Worm (Caenorhabditis elegans) whole organism, L4 larva: ENCODE data around the gene C14H10.3.

Experiments
- T20F7.1 ChIP-seq: fragments of 200-800 bp; sonication (Bioruptor generic); optimal IDR thresholded peaks from 2 replicates; lab custom pipeline; 2018; ENCODE audit warnings: mild to moderate bottlenecking, missing genetic modification characterization, missing compliant biosample characterization
- T26A8.4 ChIP-seq: fragments of 200-800 bp; sonication (Bioruptor generic); IDR thresholded peaks from 2 replicates; pipeline ENCODE4 v1.3.6; 2022; ENCODE audit warnings: missing genetic modification characterization, missing compliant biosample characterization
- Y48G9A.11 ChIP-seq: fragments of 200-800 bp; sonication (Bioruptor generic); IDR thresholded peaks from 2 replicates; pipeline ENCODE4 v1.3.6; 2022; ENCODE audit warnings: missing genetic modification reagents, missing genetic modification characterization, missing compliant biosample characterization
- aha-1 ChIP-seq: fragments of 150-350 bp; peaks from one replicate; lab custom pipeline; 2014; ENCODE audit warnings: missing biosample characterization, missing genetic modification characterization
- arid-1 ChIP-seq: fragments of 200-800 bp; sonication (Bioruptor generic); conservative IDR thresholded peaks from 2 replicates; pipeline ENCODE4 v1.3.6; 2022; ENCODE audit warnings: missing genetic modification reagents, missing genetic modification characterization, missing compliant biosample characterization
- ceh-32 ChIP-seq: sonication (generic microtip); optimal IDR thresholded peaks from 2 replicates; lab custom pipeline; 2016; ENCODE audit warnings: mild to moderate bottlenecking, missing genetic modification characterization, missing compliant biosample characterization; ENCODE audit not compliant: poor library complexity
- ceh-82 ChIP-seq: sonication (generic microtip); optimal IDR thresholded peaks from 2 replicates; lab custom pipeline; 2017; ENCODE audit warnings: missing biosample characterization, missing genetic modification characterization
- daf-16 ChIP-seq, 3 experiments: sonication (generic microtip); optimal IDR thresholded peaks; 2 replicates each; lab custom pipeline; 2016 to 2017; ENCODE audit warnings: missing genetic modification characterization in 3 of 3, missing genetic modification reagents in 3 of 3, mild to moderate bottlenecking in 2 of 3, missing compliant biosample characterization in 2 of 3, missing biosample characterization in 1 of 3, moderate library complexity in 1 of 3
- dmd-8 ChIP-seq: fragments of 200-800 bp; sonication (Bioruptor generic); IDR thresholded peaks from 2 replicates; pipeline ENCODE4 v1.3.6; 2022; ENCODE audit warnings: missing genetic modification characterization, missing compliant biosample characterization
- dmd-9 ChIP-seq: fragments of 200-800 bp; sonication (Bioruptor generic); IDR thresholded peaks from 2 replicates; pipeline ENCODE4 v1.3.6; 2022; ENCODE audit warnings: missing genetic modification reagents, missing genetic modification characterization, missing compliant biosample characterization
- egl-27 ChIP-seq: sonication (generic microtip); optimal IDR thresholded peaks from 3 replicates; lab custom pipeline; 2017; ENCODE audit warnings: missing biosample characterization, missing genetic modification reagents, missing genetic modification characterization
- hlh-11 ChIP-seq: fragments of 200-800 bp; sonication (Bioruptor generic); optimal IDR thresholded peaks from 2 replicates; lab custom pipeline; 2018; ENCODE audit warnings: mild to moderate bottlenecking, missing genetic modification characterization, missing compliant biosample characterization
- hlh-30 ChIP-seq: sonication (generic microtip); optimal IDR thresholded peaks from 2 replicates; lab custom pipeline; 2017; ENCODE audit warnings: antibody characterized with exemption, mild to moderate bottlenecking, missing genetic modification characterization, missing compliant biosample characterization; ENCODE audit not compliant: insufficient read depth
- jun-1 ChIP-seq: fragments of 150-350 bp; optimal IDR thresholded peaks from 2 replicates; lab custom pipeline; 2014; ENCODE audit warnings: missing biosample characterization, missing genetic modification reagents, missing genetic modification characterization
- lim-7 ChIP-seq: fragments of 200-800 bp; sonication (Bioruptor generic); IDR thresholded peaks from 2 replicates; pipeline ENCODE4 v1.3.6; 2022; ENCODE audit warnings: missing genetic modification characterization, missing compliant biosample characterization
- mxl-2 ChIP-seq: fragments of 200-800 bp; sonication (Bioruptor generic); conservative IDR thresholded peaks from 2 replicates; pipeline ENCODE4 v1.3.6; 2022; ENCODE audit warnings: missing genetic modification reagents, missing genetic modification characterization, missing compliant biosample characterization
- mxl-3 ChIP-seq: fragments of 200-800 bp; sonication (Bioruptor generic); optimal IDR thresholded peaks from 2 replicates; lab custom pipeline; 2018; ENCODE audit warnings: mild to moderate bottlenecking, missing genetic modification characterization, missing compliant biosample characterization
- nhr-10 ChIP-seq: fragments of 150-350 bp; optimal IDR thresholded peaks from 2 replicates; lab custom pipeline; 2014; ENCODE audit warnings: missing biosample characterization, missing genetic modification characterization
- nhr-111 ChIP-seq: fragments of 200-800 bp; sonication (Bioruptor generic); optimal IDR thresholded peaks from 2 replicates; lab custom pipeline; 2018; ENCODE audit warnings: mild to moderate bottlenecking, missing genetic modification characterization, missing compliant biosample characterization
- nhr-41 ChIP-seq: fragments of 200-800 bp; sonication (Bioruptor generic); IDR thresholded peaks from 2 replicates; pipeline ENCODE4 v1.3.6; 2022; ENCODE audit warnings: missing genetic modification reagents, missing genetic modification characterization, missing compliant biosample characterization
- nhr-42 ChIP-seq: fragments of 200-800 bp; sonication (Bioruptor generic); IDR thresholded peaks from 2 replicates; pipeline ENCODE4 v1.3.6; 2022; ENCODE audit warnings: missing genetic modification characterization, missing compliant biosample characterization
- nhr-48 ChIP-seq: sonication (generic microtip); optimal IDR thresholded peaks from 2 replicates; lab custom pipeline; 2016; ENCODE audit warnings: mild to moderate bottlenecking, missing genetic modification characterization, missing compliant biosample characterization
- nhr-6 ChIP-seq: fragments of 150-350 bp; optimal IDR thresholded peaks from 2 replicates; lab custom pipeline; 2014; ENCODE audit warnings: missing biosample characterization, missing genetic modification characterization
- php-3 ChIP-seq: fragments of 200-800 bp; sonication (Bioruptor generic); IDR thresholded peaks from 2 replicates; pipeline ENCODE4 v1.3.6; 2022; ENCODE audit warnings: missing genetic modification reagents, missing genetic modification characterization, missing compliant biosample characterization
- rbr-2 ChIP-seq: sonication (generic microtip); optimal IDR thresholded peaks from 2 replicates; lab custom pipeline; 2016; ENCODE audit warnings: missing genotype, missing genetic modification characterization, missing compliant biosample characterization
- sdz-12 ChIP-seq: fragments of 200-800 bp; sonication (Bioruptor generic); optimal IDR thresholded peaks from 2 replicates; lab custom pipeline; 2018; ENCODE audit warnings: mild to moderate bottlenecking, missing genetic modification characterization, missing compliant biosample characterization
- snpc-4 ChIP-seq: fragments of 150-350 bp; optimal IDR thresholded peaks from 2 replicates; lab custom pipeline; 2014; ENCODE audit warnings: missing biosample characterization, missing genetic modification characterization
- spr-3 ChIP-seq: fragments of 200-800 bp; sonication (Bioruptor generic); optimal IDR thresholded peaks from 2 replicates; lab custom pipeline; 2018; ENCODE audit warnings: mild to moderate bottlenecking, missing genetic modification characterization, missing compliant biosample characterization
- tag-97 ChIP-seq: fragments of 200-800 bp; sonication (Bioruptor generic); IDR thresholded peaks from 2 replicates; pipeline ENCODE4 v1.3.6; 2022; ENCODE audit warnings: missing genetic modification characterization, missing compliant biosample characterization
- vab-7 ChIP-seq: fragments of 200-800 bp; sonication (Bioruptor generic); IDR thresholded peaks from 2 replicates; pipeline ENCODE4 v1.3.6; 2022; ENCODE audit warnings: missing genetic modification reagents, missing genetic modification characterization, missing compliant biosample characterization

The C14H10.3 gene

DNA sequence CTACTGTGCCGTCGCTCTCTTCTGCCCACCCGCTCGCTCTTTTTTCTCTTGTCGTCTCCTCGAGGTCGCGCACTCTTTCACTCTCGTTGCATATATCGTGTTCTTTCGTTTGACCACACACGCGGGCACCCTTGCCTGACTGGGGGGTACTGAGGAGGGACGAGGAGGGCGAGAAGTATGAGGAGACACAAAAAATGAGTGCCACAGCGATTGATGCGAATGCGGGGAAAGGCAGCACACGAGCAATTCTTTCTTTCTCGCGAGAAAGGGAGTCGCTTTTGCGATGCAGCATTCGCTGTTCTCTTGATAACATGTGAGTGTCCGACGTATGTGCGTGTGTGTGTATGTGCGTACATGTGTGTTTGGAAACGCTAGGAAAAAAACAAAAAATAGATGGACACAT, 39.4 kb downstream of the C14H10.3 start (continued):
- TF ChIP-seq hlh-30 (peak; percentile 95), snpc-4 (tag; lab: Kevin White, UChicago) (no peak), spr-3 (GFP tag; lab: Kevin White, UChicago) (no peak), jun-1 (tag; lab: Kevin White, UChicago) (peak; percentile 13), php-3 (GFP tag; lab: Robert Waterston, UW) (no peak), ceh-82 (no peak), nhr-42 (GFP tag; lab: Robert Waterston, UW) (peak; percentile 55; the same call in 1 of the 2 replicates), nhr-111 (GFP tag; lab: Kevin White, UChicago) (no peak), tag-97 (no peak), dmd-8 (GFP tag; lab: Robert Waterston, UW) (no peak), nhr-6 (peak; percentile 31), Y48G9A.11 (no peak), nhr-10 (tag; lab: Kevin White, UChicago) (peak; percentile 29), lim-7 (GFP tag; lab: Robert Waterston, UW) (no peak)
- TF ChIP-seq, all 104 proteins: peak for 50

DNA sequence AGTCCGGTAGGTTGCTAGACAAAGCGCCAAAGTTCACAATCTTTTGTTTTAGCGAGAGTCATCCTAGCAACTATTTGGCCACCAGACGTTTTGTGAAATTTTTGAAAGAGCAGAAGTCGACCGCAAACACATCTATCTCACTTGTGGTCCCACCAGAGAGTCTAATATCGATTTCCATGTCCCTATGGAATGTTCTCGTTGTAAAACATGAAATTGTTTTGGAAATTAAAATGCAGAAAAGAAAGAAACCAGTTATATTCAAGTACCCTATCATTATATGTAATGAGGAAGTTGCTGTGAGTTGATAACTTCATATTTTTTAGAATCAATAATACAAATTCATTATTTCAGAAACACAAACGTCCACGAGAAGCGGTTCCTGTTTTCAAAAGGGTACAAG, 43.2 kb downstream of the C14H10.3 start:
- TF ChIP-seq sdz-12 (GFP tag; lab: Kevin White, UChicago): no peak
- peak; percentile 90 for TF ChIP-seq aha-1
- no peak for TF ChIP-seq php-3 (GFP tag; lab: Robert Waterston, UW)
- no peak for TF ChIP-seq T20F7.1 (GFP tag; lab: Kevin White, UChicago)
- TF ChIP-seq mxl-2 (GFP tag; lab: Robert Waterston, UW): no peak
- no peak for TF ChIP-seq ceh-32 (tag; lab: Kevin White, UChicago)
- no peak for TF ChIP-seq nhr-41

DNA sequence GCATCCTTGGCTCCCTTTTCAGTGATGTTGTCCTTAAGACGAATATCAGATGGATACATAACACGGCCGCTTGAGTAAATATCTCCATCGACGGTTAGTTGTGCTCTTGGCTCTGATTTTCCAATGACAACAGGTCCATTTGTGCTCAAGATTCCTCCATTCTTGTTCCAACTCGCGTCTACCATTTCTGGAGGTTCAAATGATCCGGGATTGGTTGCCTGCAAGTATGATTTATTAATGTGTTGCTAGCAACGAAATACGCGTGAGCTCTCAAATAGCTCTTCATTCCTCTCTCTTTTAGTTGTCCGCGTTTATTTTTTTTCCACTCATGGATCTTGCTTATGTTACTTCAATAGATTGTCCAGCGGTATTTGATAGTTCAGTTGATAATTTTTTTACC, 44.2 kb downstream of the C14H10.3 start, which contains the start of gene arrd-28:
arrd-28 (plus strand) TSS at position 301 of the 400 bp plus-strand sequence.
- TF ChIP-seq php-3 (GFP tag; lab: Robert Waterston, UW) (0 out of 2 replicates have a peak, but pooled peaks have one; percentile 24), dmd-9 (GFP tag; lab: Robert Waterston, UW) (no peak)

DNA sequence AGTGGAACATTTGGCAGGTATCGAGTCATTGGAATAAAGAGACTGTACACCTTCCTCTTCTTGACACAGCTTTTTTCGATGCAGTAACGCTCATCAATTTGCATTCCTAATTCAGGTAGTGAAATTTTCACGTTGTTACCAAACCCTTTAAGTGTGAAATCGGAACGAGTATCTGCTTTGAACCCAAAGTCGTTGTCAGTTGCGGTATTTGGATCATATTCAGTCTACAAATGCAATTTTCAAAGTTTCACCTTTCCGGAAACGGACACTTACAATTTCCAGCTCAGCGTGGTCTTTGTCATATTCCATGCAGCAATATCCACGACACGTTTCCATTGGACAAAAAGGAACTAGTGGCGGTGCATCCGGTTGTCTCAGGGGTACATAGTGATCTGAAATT, 45.3 kb downstream of the C14H10.3 start:
- TF ChIP-seq arid-1 (GFP tag; lab: Robert Waterston, UW) (no peak), aha-1 (peak; percentile 93)

DNA sequence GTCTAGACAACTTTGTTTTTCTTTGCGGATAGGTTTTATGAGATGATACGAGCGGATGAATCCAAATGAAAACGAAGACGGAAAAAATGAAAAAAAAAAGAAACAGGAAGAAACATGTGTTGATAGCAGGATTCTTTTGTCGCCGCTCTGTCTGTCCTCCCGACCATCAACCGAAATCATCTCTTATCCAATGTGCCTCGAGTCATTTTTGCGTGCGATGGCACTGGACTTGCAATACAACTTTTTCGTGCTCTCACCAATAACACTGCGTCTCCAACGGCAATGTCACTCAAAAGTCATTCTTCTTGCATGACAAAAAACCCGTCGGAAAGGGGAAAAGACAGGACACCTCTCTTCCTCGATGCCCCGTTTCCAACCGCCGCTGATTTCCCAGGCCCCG, 51.6 kb downstream of the C14H10.3 start, which contains the start of gene ncs-4:
ncs-4 (plus strand) TSS at position 227 of the 400 bp plus-strand sequence.
- TF ChIP-seq daf-16 (GFP tag; optimal IDR thresholded peaks at IDR 0.05; lab: Kevin White, UChicago) (peak in 1 of 2 experiments; percentile 65), daf-16 (tag; optimal IDR thresholded peaks at IDR 0.05; lab: Kevin White, UChicago) (no peak), nhr-48 (tag; lab: Kevin White, UChicago) (no peak), hlh-11 (tag; lab: Kevin White, UChicago) (peak; percentile 37)

DNA sequence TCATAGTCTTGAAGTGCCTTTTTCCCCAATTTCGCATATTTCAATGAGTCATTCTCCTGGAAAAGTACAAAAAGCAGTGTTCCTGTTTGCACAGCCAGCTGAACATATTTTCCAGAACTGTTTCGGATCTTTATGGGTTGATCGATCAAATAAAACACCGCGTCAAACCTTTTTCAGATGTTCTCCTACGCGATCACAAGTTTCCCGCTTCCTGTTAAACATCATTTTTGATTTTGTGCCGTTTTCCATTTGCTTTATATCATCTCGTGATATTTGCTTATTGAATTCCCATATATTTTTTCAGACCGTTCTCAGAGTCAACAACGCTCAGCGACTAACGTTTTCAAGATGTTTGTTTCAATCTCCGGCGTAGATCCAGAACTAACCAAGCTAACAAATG, 53.3 kb downstream of the C14H10.3 start, which contains the start of gene C07A4.3:
C07A4.3 (plus strand) TSS at position 301 of the 400 bp plus-strand sequence.
- no peak for TF ChIP-seq T26A8.4 (GFP tag; lab: Robert Waterston, UW)
- no peak for TF ChIP-seq rbr-2 (tag; lab: Kevin White, UChicago)
- TF ChIP-seq vab-7 (GFP tag; lab: Robert Waterston, UW): no peak
- TF ChIP-seq dmd-9 (GFP tag; lab: Robert Waterston, UW): no peak

DNA sequence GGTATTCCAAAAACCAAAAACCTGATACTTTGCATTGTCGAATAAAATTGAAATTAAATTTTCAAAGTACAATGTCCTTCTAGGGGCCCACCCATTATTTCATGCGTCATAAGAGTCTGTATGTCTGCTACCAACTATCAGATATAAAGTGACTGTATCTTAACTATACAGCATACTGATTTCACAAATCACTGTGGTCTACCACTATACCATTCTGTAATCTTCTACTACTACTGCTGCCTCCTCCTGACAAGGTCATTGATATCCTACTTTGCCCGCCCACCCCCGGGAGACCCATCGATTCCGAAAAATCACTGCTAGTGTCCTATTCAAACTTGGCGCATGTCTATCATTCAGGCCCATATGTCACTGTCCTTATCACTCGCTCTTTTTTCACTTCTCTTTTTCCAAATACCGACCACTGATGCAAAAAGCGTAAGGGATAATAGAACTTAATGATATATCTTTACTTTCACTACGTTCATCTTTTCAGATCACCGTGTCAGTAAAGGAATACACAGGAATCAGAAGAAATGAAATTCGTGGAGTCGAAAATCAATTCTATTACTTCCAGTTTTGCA, 55.8 kb downstream of the C14H10.3 start, which contains the start of gene C07A4.2:
C07A4.2 (plus strand) TSS at position 195 of the 581 bp plus-strand sequence.
- TF ChIP-seq egl-27 (no peak), aha-1 (peak; percentile 76), mxl-3 (GFP tag; lab: Kevin White, UChicago) (peak; percentile 40)
